Worm (Caenorhabditis elegans): ENCODE results near the gene par-3.

The par-3 gene

ce11 chrIII:5708024-5708423 lies 44.0 kb downstream of the par-3 start:
- TF ChIP-seq rnt-1 (tag; optimal IDR thresholded peaks at IDR 0.05) (peak; percentile 50), pax-3 (tag; optimal IDR thresholded peaks at IDR 0.05) (no peak), lsy-2 (tag; optimal IDR thresholded peaks at IDR 0.05) (peak in 1 of 2 experiments; percentile 19), nhr-71 (tag; optimal IDR thresholded peaks at IDR 0.05) (peak; percentile 25), lin-14 (GFP tag; optimal IDR thresholded peaks at IDR 0.05) (peak; percentile 55), dsc-1 (tag; optimal IDR thresholded peaks at IDR 0.05) (peak; percentile 37), snpc-4 (tag; optimal IDR thresholded peaks at IDR 0.05) (no peak)

DNA sequence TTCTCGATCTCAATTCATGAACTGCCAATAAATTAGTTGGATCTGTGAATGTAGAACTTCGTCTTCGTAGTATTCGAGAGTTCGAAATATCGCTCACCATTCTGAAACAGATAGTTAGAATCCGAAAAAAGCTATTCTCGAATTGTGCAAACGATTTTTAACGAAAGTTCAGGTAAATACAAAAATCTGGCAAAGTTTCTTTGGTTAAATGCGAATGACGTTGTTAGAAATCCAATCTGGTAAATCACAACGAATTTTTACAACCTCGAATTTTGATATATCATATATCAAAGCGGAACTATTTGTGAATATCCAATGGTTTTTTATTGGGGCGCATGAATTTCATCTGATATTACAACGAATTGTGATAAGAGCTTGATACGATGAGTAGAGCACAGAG lies 45.2 kb downstream of the par-3 start, which contains the start of gene hpo-28:
TSS of gene hpo-28 (minus strand) at position 101 of the 400 bp plus-strand sequence.
- TF ChIP-seq nhr-90 (tag; optimal IDR thresholded peaks at IDR 0.05; ENCODE audit: poor library complexity) (no peak), efl-1 (optimal IDR thresholded peaks at IDR 0.05) (no peak), efl-1 (GFP tag; optimal IDR thresholded peaks at IDR 0.05 in 1 of 2) (peak in 1 of 2 experiments; percentile 27), rnt-1 (tag; optimal IDR thresholded peaks at IDR 0.05) (peak; percentile 13)

- TF ChIP-seq nhr-84 (tag; optimal IDR thresholded peaks at IDR 0.05): no peak
- TF ChIP-seq fkh-4 (tag; optimal IDR thresholded peaks at IDR 0.05; ENCODE audit: borderline replicate concordance): peak; percentile 41
- TF ChIP-seq dsc-1 (tag; optimal IDR thresholded peaks at IDR 0.05): peak; percentile 82
Observed at ce11 chrIII:5710045-5710444, 46.0 kb downstream of the par-3 start, which contains the start of gene B0336.12. Gene B0336.12, minus strand, starts transcription at chrIII:5710145.

ce11 chrIII:5710676-5711075 lies 46.6 kb downstream of the par-3 start:
- TF ChIP-seq unc-130 (tag; optimal IDR thresholded peaks at IDR 0.05) (peak; percentile 51), elt-3 (tag; optimal IDR thresholded peaks at IDR 0.05) (peak in 3 of 6 experiments; percentile 11 to 61 (median 38)), ceh-82 (tag; optimal IDR thresholded peaks at IDR 0.05) (peak in 1 of 3 experiments; percentile 2), ceh-63 (GFP tag; optimal IDR thresholded peaks at IDR 0.05) (no peak), irx-1 (tag; optimal IDR thresholded peaks at IDR 0.05) (no peak), snu-23 (GFP tag; optimal IDR thresholded peaks at IDR 0.05) (peak; percentile 58), rnt-1 (tag; optimal IDR thresholded peaks at IDR 0.05) (no peak), alr-1 (tag; optimal IDR thresholded peaks at IDR 0.05; ENCODE audit: borderline replicate concordance) (no peak), zip-4 (GFP tag; optimal IDR thresholded peaks at IDR 0.05) (no peak), aly-2 (tag; optimal IDR thresholded peaks at IDR 0.05) (no peak), nhr-20 (tag; optimal IDR thresholded peaks at IDR 0.05) (peak; percentile 43), egl-27 (tag; optimal IDR thresholded peaks at IDR 0.05) (no peak), C16A3.4 (tag; optimal IDR thresholded peaks at IDR 0.05) (peak; percentile 36), lin-14 (GFP tag; optimal IDR thresholded peaks at IDR 0.05) (peak; percentile 69), tbx-2 (tag; optimal IDR thresholded peaks at IDR 0.05) (peak; percentile 29), ces-1 (GFP tag; optimal IDR thresholded peaks at IDR 0.05) (no peak), mdl-1 (tag; optimal IDR thresholded peaks at IDR 0.05) (peak in 1 of 2 experiments; percentile 53), lsy-2 (tag; optimal IDR thresholded peaks at IDR 0.05) (peak in 1 of 2 experiments; percentile 87), nhr-90 (tag; optimal IDR thresholded peaks at IDR 0.05; ENCODE audit: poor library complexity) (no peak), hpl-2 (GFP tag; optimal IDR thresholded peaks at IDR 0.05) (no peak), nhr-11 (tag; optimal IDR thresholded peaks at IDR 0.05) (no peak), dpl-1 (GFP tag; optimal IDR thresholded peaks at IDR 0.05) (peak in 1 of 3 experiments; percentile 8), hlh-17 (GFP tag; optimal IDR thresholded peaks at IDR 0.05; ENCODE audit: borderline replicate concordance) (no peak), ceh-88 (GFP tag; IDR thresholded peaks at IDR 0.05) (no peak), lin-35 (GFP tag; optimal IDR thresholded peaks at IDR 0.05) (peak; percentile 3 to 49), efl-1 (optimal IDR thresholded peaks at IDR 0.05) (peak in 1 of 2 experiments; percentile 24), efl-1 (GFP tag; optimal IDR thresholded peaks at IDR 0.05 in 1 of 2) (peak in 1 of 2 experiments; percentile 5), skn-1 (tag; optimal IDR thresholded peaks at IDR 0.05) (no peak), nhr-85 (tag) (peak; percentile 80), egl-13 (tag; optimal IDR thresholded peaks at IDR 0.05) (no peak), nhr-71 (tag; optimal IDR thresholded peaks at IDR 0.05) (peak; percentile 37), mep-1 (tag; optimal IDR thresholded peaks at IDR 0.05) (peak; percentile 33), xbp-1 (tag; optimal IDR thresholded peaks at IDR 0.05) (peak; percentile 30), blmp-1 (tag; optimal IDR thresholded peaks at IDR 0.05) (peak; percentile 76), pqm-1 (tag; optimal IDR thresholded peaks at IDR 0.05) (no peak), pax-3 (tag; optimal IDR thresholded peaks at IDR 0.05) (no peak), ceh-90 (tag; optimal IDR thresholded peaks at IDR 0.05) (no peak), lin-15B (tag; optimal IDR thresholded peaks at IDR 0.05) (no peak), elt-2 (tag; optimal IDR thresholded peaks at IDR 0.05) (peak; percentile 38), lin-39 (tag; optimal IDR thresholded peaks at IDR 0.05) (no peak)
